Fruit fly (Drosophila melanogaster) whole organism, embryonic: Measurements from ENCODE around the gene CG3630.

Experiments
- BEAF-32 ChIP-seq: fragments of 200-800 bp; sonication (Bioruptor generic); optimal IDR thresholded peaks from 3 replicates; lab custom pipeline; 2017; ENCODE audit warnings: missing biosample characterization, missing genetic modification characterization, mild to moderate bottlenecking, moderate library complexity, missing genetic modification reagents
- Bdp1 ChIP-seq: fragments of 200-800 bp; sonication (Bioruptor generic); optimal IDR thresholded peaks from 3 replicates; lab custom pipeline; 2016; ENCODE audit warnings: missing biosample characterization, missing genetic modification characterization
- BtbVII ChIP-seq: fragments of 200-800 bp; sonication (Bioruptor generic); optimal IDR thresholded peaks from 3 replicates; lab custom pipeline; 2017; ENCODE audit warnings: missing biosample characterization, mild to moderate bottlenecking, missing genetic modification characterization
- CG10431 ChIP-seq: fragments of 200-800 bp; sonication (Bioruptor generic); optimal IDR thresholded peaks from 3 replicates; lab custom pipeline; 2018; ENCODE audit warnings: missing biosample characterization, mild to moderate bottlenecking, missing genetic modification characterization
- CG10959 ChIP-seq: fragments of 200-800 bp; sonication (Bioruptor generic); IDR thresholded peaks from 2 replicates; pipeline ENCODE4 v1.3.6; 2022; ENCODE audit warnings: missing biosample characterization, missing genetic modification characterization
- CG13287 ChIP-seq: fragments of 200-800 bp; sonication (Bioruptor generic); IDR thresholded peaks from 2 replicates; pipeline ENCODE4 v1.3.6; 2022; ENCODE audit warnings: missing biosample characterization, missing genetic modification characterization; ENCODE audit not compliant: partially characterized antibody
- CG1529 ChIP-seq: fragments of 200-800 bp; sonication (Bioruptor generic); optimal IDR thresholded peaks from 3 replicates; lab custom pipeline; 2018; ENCODE audit warnings: missing biosample characterization, missing genetic modification characterization
- CG15479 ChIP-seq: fragments of 200-800 bp; sonication (Bioruptor generic); optimal IDR thresholded peaks from 3 replicates; lab custom pipeline; 2019; ENCODE audit warnings: missing biosample characterization, mild to moderate bottlenecking, missing genetic modification characterization, moderate library complexity
- CG2202 ChIP-seq: fragments of 200-800 bp; sonication (Bioruptor generic); optimal IDR thresholded peaks from 2 replicates; lab custom pipeline; 2018; ENCODE audit warnings: missing biosample characterization, mild to moderate bottlenecking, missing genetic modification characterization
- CG32772 ChIP-seq: fragments of 200-800 bp; sonication (Bioruptor generic); IDR thresholded peaks from 2 replicates; pipeline ENCODE4 v1.3.6; 2022; ENCODE audit warnings: missing biosample characterization, missing genetic modification characterization
- CG4617 ChIP-seq: fragments of 200-800 bp; sonication (Bioruptor generic); optimal IDR thresholded peaks from 3 replicates; lab custom pipeline; 2016; ENCODE audit warnings: missing biosample characterization, missing genetic modification characterization, borderline replicate concordance
- CG8290 ChIP-seq, 3 experiments: fragments of 200-800 bp; sonication (Bioruptor generic); optimal IDR thresholded peaks; 2 replicates each; lab custom pipeline; 2016 to 2019; ENCODE audit warnings: missing biosample characterization in 3 of 3, missing genetic modification characterization in 3 of 3, mild to moderate bottlenecking in 2 of 3, moderate library complexity in 1 of 3
- CG8478 ChIP-seq: fragments of >200 bp; optimal IDR thresholded peaks from 2 replicates; lab custom pipeline; 2018
- CkIIα-i1 ChIP-seq: fragments of 200-800 bp; sonication (Bioruptor generic); IDR thresholded peaks from 2 replicates; pipeline ENCODE4 v1.3.6; 2022; ENCODE audit warnings: missing biosample characterization, missing genetic modification characterization
- Dad ChIP-seq: fragments of 200-800 bp; sonication (Bioruptor generic); optimal IDR thresholded peaks from 3 replicates; lab custom pipeline; 2016; ENCODE audit warnings: missing biosample characterization, missing genetic modification characterization
- Fer1 ChIP-seq: fragments of 200-800 bp; sonication (Bioruptor generic); optimal IDR thresholded peaks from 2 replicates; lab custom pipeline; 2017; ENCODE audit warnings: missing biosample characterization, mild to moderate bottlenecking, missing genetic modification characterization
- Hr39 ChIP-seq: fragments of >200 bp; optimal IDR thresholded peaks from 2 replicates; lab custom pipeline; 2017
- Hsf ChIP-seq: fragments of 200-800 bp; sonication (Bioruptor generic); optimal IDR thresholded peaks from 3 replicates; lab custom pipeline; 2016; ENCODE audit warnings: missing biosample characterization, missing genetic modification characterization
- Kr ChIP-seq: fragments of 200-800 bp; sonication (Bioruptor generic); optimal IDR thresholded peaks from 2 replicates; lab custom pipeline; 2017; ENCODE audit warnings: missing biosample characterization, mild to moderate bottlenecking, missing genetic modification characterization
- Myb ChIP-seq: fragments of 200-800 bp; sonication (Bioruptor generic); optimal IDR thresholded peaks from 2 replicates; lab custom pipeline; 2016; ENCODE audit warnings: missing biosample characterization, missing genetic modification characterization
- Pdp1 ChIP-seq, 2 experiments: fragments of 200-800 bp; sonication (Bioruptor generic); optimal IDR thresholded peaks; 3 replicates each; lab custom pipeline; 2016; ENCODE audit warnings: missing biosample characterization in 2 of 2, missing genetic modification characterization in 2 of 2, mild to moderate bottlenecking in 1 of 2, moderate library complexity in 1 of 2
- Side ChIP-seq: fragments of 200-800 bp; sonication (Bioruptor generic); optimal IDR thresholded peaks from 2 replicates; lab custom pipeline; 2016; ENCODE audit warnings: missing biosample characterization, missing genetic modification characterization
- Sin3A ChIP-seq: fragments of >200 bp; optimal IDR thresholded peaks from 2 replicates; lab custom pipeline; 2018
- Sry-β ChIP-seq: fragments of 200-800 bp; sonication (Bioruptor generic); optimal IDR thresholded peaks from 2 replicates; lab custom pipeline; 2018; ENCODE audit warnings: missing biosample characterization, mild to moderate bottlenecking, missing genetic modification characterization, moderate library complexity
- Sry-δ ChIP-seq: fragments of 200-800 bp; sonication (Bioruptor generic); optimal IDR thresholded peaks from 2 replicates; lab custom pipeline; 2016; ENCODE audit warnings: missing biosample characterization, missing genetic modification characterization
- Tbp ChIP-seq: fragments of >200 bp; optimal IDR thresholded peaks from 2 replicates; lab custom pipeline; 2018; ENCODE audit warnings: missing biosample characterization, missing genetic modification characterization
- ap ChIP-seq: fragments of 200-800 bp; sonication (Bioruptor generic); IDR thresholded peaks from 2 replicates; pipeline ENCODE4 v1.3.6; 2022; ENCODE audit warnings: missing biosample characterization, missing genetic modification characterization
- ash1 ChIP-seq: fragments of 200-800 bp; sonication (Bioruptor generic); optimal IDR thresholded peaks from 2 replicates; lab custom pipeline; 2018; ENCODE audit warnings: missing biosample characterization, mild to moderate bottlenecking, missing genetic modification characterization
- ato ChIP-seq: fragments of 200-800 bp; sonication (Bioruptor generic); IDR thresholded peaks from 2 replicates; pipeline ENCODE4 v1.3.6; 2022; ENCODE audit warnings: missing biosample characterization, missing genetic modification characterization; ENCODE audit not compliant: partially characterized antibody
- bab2 ChIP-seq: fragments of 200-800 bp; sonication (Bioruptor generic); optimal IDR thresholded peaks from 2 replicates; lab custom pipeline; 2016; ENCODE audit warnings: missing biosample characterization, missing genetic modification characterization
- bbx ChIP-seq: fragments of 200-800 bp; sonication (Bioruptor generic); IDR thresholded peaks from 2 replicates; pipeline ENCODE4 v1.3.6; 2022; ENCODE audit warnings: missing biosample characterization, missing genetic modification characterization; ENCODE audit not compliant: partially characterized antibody
- corto ChIP-seq: fragments of 200-800 bp; sonication (Bioruptor generic); optimal IDR thresholded peaks from 2 replicates; lab custom pipeline; 2016; ENCODE audit warnings: missing biosample characterization, mild to moderate bottlenecking, missing genetic modification characterization, moderate library complexity
- dmrt99B ChIP-seq: fragments of 200-800 bp; sonication (Bioruptor generic); optimal IDR thresholded peaks from 2 replicates; lab custom pipeline; 2018; ENCODE audit warnings: missing biosample characterization, mild to moderate bottlenecking, missing genetic modification characterization, moderate library complexity
- gce ChIP-seq: fragments of 200-800 bp; sonication (Bioruptor generic); IDR thresholded peaks from 3 replicates; pipeline ENCODE4 v1.3.6; 2022; ENCODE audit warnings: missing biosample characterization, missing genetic modification characterization
- grau ChIP-seq: fragments of 200-800 bp; optimal IDR thresholded peaks from 3 replicates; lab custom pipeline; 2019; ENCODE audit warnings: missing biosample characterization, mild to moderate bottlenecking, missing genetic modification characterization, moderate library complexity
- gsb ChIP-seq: fragments of 200-800 bp; sonication (Bioruptor generic); IDR thresholded peaks from 2 replicates; pipeline ENCODE4 v1.3.6; 2022; ENCODE audit warnings: missing biosample characterization, missing genetic modification characterization
- kay ChIP-seq: fragments of 200-800 bp; sonication (Bioruptor generic); optimal IDR thresholded peaks from 2 replicates; lab custom pipeline; 2016; ENCODE audit warnings: missing biosample characterization, missing genetic modification characterization
- luna ChIP-seq: fragments of 200-800 bp; sonication (Bioruptor generic); optimal IDR thresholded peaks from 2 replicates; lab custom pipeline; 2016; ENCODE audit warnings: missing biosample characterization, missing genetic modification characterization
- nerfin-1 ChIP-seq: fragments of 200-800 bp; sonication (Bioruptor generic); optimal IDR thresholded peaks from 3 replicates; lab custom pipeline; 2019; ENCODE audit warnings: missing biosample characterization, mild to moderate bottlenecking, missing genetic modification characterization, moderate library complexity
- org-1 ChIP-seq: fragments of 200-800 bp; sonication (Bioruptor generic); optimal IDR thresholded peaks from 2 replicates; lab custom pipeline; 2017; ENCODE audit warnings: missing biosample characterization, missing genetic modification characterization
- phol ChIP-seq: fragments of 200-800 bp; sonication (Bioruptor generic); optimal IDR thresholded peaks from 3 replicates; lab custom pipeline; 2018; ENCODE audit warnings: missing biosample characterization, mild to moderate bottlenecking, missing genetic modification characterization, moderate library complexity
- pros ChIP-seq: fragments of 200-800 bp; sonication (Bioruptor generic); optimal IDR thresholded peaks from 3 replicates; lab custom pipeline; 2019; ENCODE audit warnings: missing biosample characterization, mild to moderate bottlenecking, missing genetic modification characterization, moderate library complexity
- sens-2 ChIP-seq: fragments of 200-800 bp; sonication (Bioruptor generic); IDR thresholded peaks from 2 replicates; pipeline ENCODE4 v1.3.6; 2022; ENCODE audit warnings: missing biosample characterization, missing genetic modification characterization
- seq ChIP-seq: fragments of 200-800 bp; sonication (Bioruptor generic); IDR thresholded peaks from 2 replicates; pipeline ENCODE4 v1.3.6; 2022; ENCODE audit warnings: missing biosample characterization, missing genetic modification characterization
- stwl ChIP-seq: fragments of 200-800 bp; sonication (Bioruptor generic); optimal IDR thresholded peaks from 3 replicates; lab custom pipeline; 2018; ENCODE audit warnings: missing biosample characterization, mild to moderate bottlenecking, missing genetic modification characterization, moderate library complexity
- tin ChIP-seq: fragments of 200-800 bp; sonication (Bioruptor generic); optimal IDR thresholded peaks from 3 replicates; lab custom pipeline; 2016; ENCODE audit warnings: missing biosample characterization, missing genetic modification characterization
- tll ChIP-seq, 2 experiments: fragments of 200-800 bp in 1 of 2; fragments of >200 bp in 1 of 2; sonication (Bioruptor generic) in 1 of 2; optimal IDR thresholded peaks; 2 replicates each; lab custom pipeline; 2017 to 2019; ENCODE audit warnings: missing biosample characterization in 2 of 2, missing genetic modification characterization in 2 of 2, mild to moderate bottlenecking in 1 of 2, moderate library complexity in 1 of 2
- twi ChIP-seq: fragments of 200-800 bp; optimal IDR thresholded peaks from 2 replicates; lab custom pipeline; 2019; ENCODE audit warnings: missing biosample characterization, mild to moderate bottlenecking, missing genetic modification characterization, moderate library complexity
- unc-4 ChIP-seq: fragments of 200-800 bp; sonication (Bioruptor generic); IDR thresholded peaks from 2 replicates; pipeline ENCODE4 v1.3.6; 2022; ENCODE audit warnings: missing biosample characterization, missing genetic modification characterization; ENCODE audit not compliant: partially characterized antibody
- zf30C ChIP-seq: fragments of 200-800 bp; sonication (Bioruptor generic); optimal IDR thresholded peaks from 3 replicates; lab custom pipeline; 2018; ENCODE audit warnings: missing biosample characterization, mild to moderate bottlenecking, missing genetic modification characterization

The CG3630 gene

dm6 chrX:2170424-2170823 is 8.4 kb downstream of the CG3630 start (continued):
- peak; percentile 75 for TF ChIP-seq Sin3A
- peak; percentile 30 for TF ChIP-seq BEAF-32 (GFP tag; lab: Kevin White, UChicago)
- TF ChIP-seq Sry-δ (GFP tag; lab: Kevin White, UChicago): peak; percentile 27
- peak; percentile 27 for TF ChIP-seq Myb (GFP tag; lab: Kevin White, UChicago)
- TF ChIP-seq nerfin-1 (tag; lab: Kevin White, UChicago): no peak
- no peak for TF ChIP-seq luna (GFP tag; lab: Kevin White, UChicago)
- no peak for TF ChIP-seq tll (GFP tag; optimal IDR thresholded peaks at IDR 0.05; lab: Kevin White, UChicago)
- no peak for TF ChIP-seq Fer1
- TF ChIP-seq, all 482 proteins: peak for 16

- no peak for TF ChIP-seq Tbp
- TF ChIP-seq BtbVII (GFP tag; lab: Kevin White, UChicago): no peak
- TF ChIP-seq CG32772 (GFP tag; lab: Robert Waterston, UW): no peak
- TF ChIP-seq ash1 (GFP tag; lab: Kevin White, UChicago): no peak
- peak; percentile 61 for TF ChIP-seq CG4617 (GFP tag; lab: Kevin White, UChicago)
- no peak for TF ChIP-seq corto (GFP tag; lab: Kevin White, UChicago)
- TF ChIP-seq Hsf (GFP tag; lab: Kevin White, UChicago): no peak
- TF ChIP-seq unc-4 (GFP tag; lab: Robert Waterston, UW): peak; percentile 93
- no peak for TF ChIP-seq zf30C (GFP tag; lab: Kevin White, UChicago)
- peak; percentile 97 for TF ChIP-seq bbx (GFP tag; lab: Robert Waterston, UW)
- no peak for TF ChIP-seq bab2
- no peak for TF ChIP-seq gce (GFP tag; lab: Robert Waterston, UW)
- no peak for TF ChIP-seq dmrt99B
- TF ChIP-seq ato (GFP tag; lab: Robert Waterston, UW): peak; percentile 97
- no peak for TF ChIP-seq CkIIα-i1 (GFP tag; lab: Robert Waterston, UW)
- no peak for TF ChIP-seq Dad (GFP tag; lab: Kevin White, UChicago)
- TF ChIP-seq sens-2 (GFP tag; lab: Robert Waterston, UW): no peak
- TF ChIP-seq org-1 (GFP tag; lab: Kevin White, UChicago): no peak
- no peak for TF ChIP-seq twi
- no peak for TF ChIP-seq seq (GFP tag; lab: Robert Waterston, UW)
- no peak for TF ChIP-seq ap (GFP tag; lab: Robert Waterston, UW)
- no peak for TF ChIP-seq Hr39 (lab: Kevin White, UChicago)
- TF ChIP-seq CG1529 (GFP tag; lab: Kevin White, UChicago): no peak
- no peak for TF ChIP-seq CG10959 (GFP tag; lab: Robert Waterston, UW)
- no peak for TF ChIP-seq tin (GFP tag; lab: Kevin White, UChicago)
- no peak for TF ChIP-seq CG15479 (GFP tag; lab: Kevin White, UChicago)
- TF ChIP-seq pros (GFP tag; lab: Kevin White, UChicago): no peak
- peak; percentile 74 for TF ChIP-seq stwl (tag; lab: Kevin White, UChicago)
- TF ChIP-seq CG8478 (lab: Kevin White, UChicago): no peak
- TF ChIP-seq CG10431: no peak
- TF ChIP-seq grau: peak; percentile 7
- TF ChIP-seq phol (tag; lab: Kevin White, UChicago): peak; percentile 16
- no peak for TF ChIP-seq Bdp1 (GFP tag; lab: Kevin White, UChicago)
- TF ChIP-seq CG13287 (GFP tag; lab: Robert Waterston, UW): peak; percentile 97
- no peak for TF ChIP-seq CG8290 (GFP tag; optimal IDR thresholded peaks at IDR 0.05; lab: Kevin White, UChicago)
- peak in 1 of 2 experiments; percentile 27 for TF ChIP-seq CG8290 (tag; optimal IDR thresholded peaks at IDR 0.05; lab: Kevin White, UChicago)
- no peak for TF ChIP-seq Kr (GFP tag; lab: Kevin White, UChicago)
- TF ChIP-seq gsb (GFP tag; lab: Robert Waterston, UW): no peak
- no peak for TF ChIP-seq Sry-β (GFP tag; lab: Kevin White, UChicago)
- peak in 1 of 2 experiments; percentile 92 for TF ChIP-seq Pdp1 (GFP tag; optimal IDR thresholded peaks at IDR 0.05; lab: Kevin White, UChicago)
- TF ChIP-seq Side (GFP tag; lab: Kevin White, UChicago): no peak
- TF ChIP-seq CG2202 (tag; lab: Kevin White, UChicago): no peak
- TF ChIP-seq kay (GFP tag; lab: Kevin White, UChicago): no peak
Observed at dm6 chrX:2172420-2172827, 10.4 kb downstream of the CG3630 start, which contains the start of gene ND-B14.5A. ND-B14.5A (plus strand) TSS chrX:2172526.
